Fruit fly (Drosophila melanogaster): ENCODE data around the gene Nuak.

Nuak gene

dm6 chr3R:10274829-10275228 lies 10.7 kb downstream of the Nuak start:
- peak; percentile 9 for TF ChIP-seq fd3F (GFP tag; optimal IDR thresholded peaks at IDR 0.05)
- peak; percentile 41 for TF ChIP-seq Ssrp (tag; optimal IDR thresholded peaks at IDR 0.05)
- peak; percentile 12 for TF ChIP-seq CG12659 (GFP tag; optimal IDR thresholded peaks at IDR 0.05)
- TF ChIP-seq fd102C (GFP tag; optimal IDR thresholded peaks at IDR 0.05): no peak
- peak; percentile 58 for TF ChIP-seq Oli (tag; optimal IDR thresholded peaks at IDR 0.05)
- TF ChIP-seq Spps (tag; optimal IDR thresholded peaks at IDR 0.05): no peak
- no peak for TF ChIP-seq CG30020 (tag; optimal IDR thresholded peaks at IDR 0.05)
- TF ChIP-seq bsh (GFP tag; optimal IDR thresholded peaks at IDR 0.05): peak in 1 of 2 experiments; percentile 10
- TF ChIP-seq CG1647 (GFP tag; optimal IDR thresholded peaks at IDR 0.05): no peak
- TF ChIP-seq CG33557 (GFP tag; optimal IDR thresholded peaks at IDR 0.05): no peak
- TF ChIP-seq CG3847 (GFP tag; IDR thresholded peaks at IDR 0.05): no peak
- TF ChIP-seq wek (GFP tag; optimal IDR thresholded peaks at IDR 0.05): no peak
- no peak for TF ChIP-seq Ptx1 (GFP tag; IDR thresholded peaks at IDR 0.05)
- TF ChIP-seq ewg (GFP tag; optimal IDR thresholded peaks at IDR 0.05): peak; percentile 8
- no peak for TF ChIP-seq Mes4 (GFP tag; optimal IDR thresholded peaks at IDR 0.05)
- no peak for TF ChIP-seq rib (GFP tag; IDR thresholded peaks at IDR 0.05)
- peak; percentile 40 for TF ChIP-seq row (GFP tag; IDR thresholded peaks at IDR 0.05)
- no peak for TF ChIP-seq ttk (GFP tag; IDR thresholded peaks at IDR 0.05)
- 0 out of 2 replicates have a peak, but pooled peaks have one; percentile 14 for TF ChIP-seq esg (GFP tag; conservative IDR thresholded peaks at IDR 0.05)
- TF ChIP-seq dysf (GFP tag; IDR thresholded peaks at IDR 0.05): peak; percentile 19; the same call in 1 of the 3 replicates
- no peak for TF ChIP-seq CG43689 (GFP tag; IDR thresholded peaks at IDR 0.05)
- TF ChIP-seq CG15696 (tag; optimal IDR thresholded peaks at IDR 0.05): no peak
- no peak for TF ChIP-seq BtbVII (GFP tag; optimal IDR thresholded peaks at IDR 0.05)
- no peak for TF ChIP-seq pb (GFP tag; optimal IDR thresholded peaks at IDR 0.05)
- no peak for TF ChIP-seq CG8359 (GFP tag; optimal IDR thresholded peaks at IDR 0.05; ENCODE audit: borderline replicate concordance)
- TF ChIP-seq da (GFP tag; optimal IDR thresholded peaks at IDR 0.05): no peak
- TF ChIP-seq Sox102F (GFP tag; optimal IDR thresholded peaks at IDR 0.05): peak; percentile 72
- TF ChIP-seq ken (GFP tag; IDR thresholded peaks at IDR 0.05): no peak
- TF ChIP-seq CG7839 (tag; optimal IDR thresholded peaks at IDR 0.05): peak; percentile 27
- TF ChIP-seq CG9797 (GFP tag; optimal IDR thresholded peaks at IDR 0.05): no peak
- peak; percentile 33 for TF ChIP-seq CG2678 (tag; optimal IDR thresholded peaks at IDR 0.05)
- peak; percentile 4 for TF ChIP-seq Sox100B (GFP tag; optimal IDR thresholded peaks at IDR 0.05)
- 0 out of 3 replicates have a peak, but pooled peaks have one; percentile 5 for TF ChIP-seq CG7357 (GFP tag; IDR thresholded peaks at IDR 0.05)
- TF ChIP-seq hbn (GFP tag; IDR thresholded peaks at IDR 0.05; ENCODE audit: partially characterized antibody): no peak
- peak; percentile 9 for TF ChIP-seq ATbp (GFP tag; optimal IDR thresholded peaks at IDR 0.05)
- peak; percentile 46 for TF ChIP-seq nmo (GFP tag; optimal IDR thresholded peaks at IDR 0.05)
- peak; percentile 55 for TF ChIP-seq gem (tag; optimal IDR thresholded peaks at IDR 0.05)
- no peak for TF ChIP-seq Dbx (GFP tag; IDR thresholded peaks at IDR 0.05)
- no peak for TF ChIP-seq CG10147 (GFP tag; optimal IDR thresholded peaks at IDR 0.05)
- peak; percentile 29 for TF ChIP-seq CG17385 (GFP tag; optimal IDR thresholded peaks at IDR 0.05)
- TF ChIP-seq CG13894 (tag; optimal IDR thresholded peaks at IDR 0.05): no peak
- no peak for TF ChIP-seq CG10366 (GFP tag; IDR thresholded peaks at IDR 0.05)
- TF ChIP-seq CG3995 (GFP tag; optimal IDR thresholded peaks at IDR 0.05): no peak
- no peak for TF ChIP-seq psq (GFP tag; optimal IDR thresholded peaks at IDR 0.05)
- TF ChIP-seq Ada2b (GFP tag; IDR thresholded peaks at IDR 0.05): no peak
- peak; percentile 42 for TF ChIP-seq grau (tag; optimal IDR thresholded peaks at IDR 0.05)
- TF ChIP-seq Hr51 (GFP tag; optimal IDR thresholded peaks at IDR 0.05): peak in 1 of 2 experiments; percentile 71
- no peak for TF ChIP-seq CG12071 (GFP tag; optimal IDR thresholded peaks at IDR 0.05)
- no peak for TF ChIP-seq CG32767 (GFP tag; IDR thresholded peaks at IDR 0.05)
- TF ChIP-seq unpg (GFP tag; optimal IDR thresholded peaks at IDR 0.05): peak; percentile 7

Data from whole organism, embryonic.